Worm (Caenorhabditis elegans) whole organism, young adult: ENCODE results near the gene H43I07.4.
A peak's percentile ranks its signal among the peaks of the same experiment; 100 is the strongest.

Experiments
- C06A6.2 ChIP-seq: fragments of 200-800 bp; sonication (Bioruptor generic); conservative IDR thresholded peaks from 2 replicates; pipeline ENCODE4 v1.3.6; 2022; ENCODE audit warnings: missing genetic modification characterization, missing compliant biosample characterization
- F22D6.2 ChIP-seq: sonication (generic microtip); optimal IDR thresholded peaks from 2 replicates; lab custom pipeline; 2016; ENCODE audit warnings: mild to moderate bottlenecking, missing genetic modification characterization, missing compliant biosample characterization
- F33H1.4 ChIP-seq: fragments of 200-800 bp; sonication (Bioruptor generic); IDR thresholded peaks from 2 replicates; pipeline ENCODE4 v1.3.6; 2022; ENCODE audit warnings: missing genetic modification reagents, missing genetic modification characterization, missing compliant biosample characterization
- F37B4.10 ChIP-seq: fragments of 200-800 bp; sonication (Bioruptor generic); IDR thresholded peaks from 2 replicates; pipeline ENCODE4 v1.3.6; 2022; ENCODE audit warnings: missing genetic modification characterization, missing compliant biosample characterization
- F39B2.1 ChIP-seq: fragments of 200-800 bp; sonication (Bioruptor generic); IDR thresholded peaks from 2 replicates; pipeline ENCODE4 v1.3.6; 2022; ENCODE audit warnings: missing genetic modification reagents, missing genetic modification characterization, missing compliant biosample characterization
- F49E8.2 ChIP-seq: sonication (generic microtip); optimal IDR thresholded peaks from 3 replicates; lab custom pipeline; 2017; ENCODE audit warnings: missing genetic modification characterization, mild to moderate bottlenecking, missing compliant biosample characterization, antibody characterized with exemption, moderate library complexity; ENCODE audit not compliant: insufficient read depth
- F52B5.7 ChIP-seq: sonication (generic microtip); optimal IDR thresholded peaks from 2 replicates; lab custom pipeline; 2016; ENCODE audit warnings: mild to moderate bottlenecking, missing genetic modification characterization, missing compliant biosample characterization
- F57A8.1 ChIP-seq: fragments of 200-800 bp; sonication (Bioruptor generic); optimal IDR thresholded peaks from 2 replicates; lab custom pipeline; 2018; ENCODE audit warnings: mild to moderate bottlenecking, missing genetic modification characterization, moderate library complexity, missing compliant biosample characterization
- K12H6.12 ChIP-seq: fragments of 200-800 bp; sonication (Bioruptor generic); optimal IDR thresholded peaks from 2 replicates; lab custom pipeline; 2018; ENCODE audit warnings: mild to moderate bottlenecking, missing genetic modification characterization, missing compliant biosample characterization
- Y53G8AR.9 ChIP-seq: fragments of 200-800 bp; sonication (Bioruptor generic); conservative IDR thresholded peaks from 2 replicates; pipeline ENCODE4 v1.3.6; 2022; ENCODE audit warnings: missing genetic modification reagents, missing genetic modification characterization, missing compliant biosample characterization
- Y56A3A.18 ChIP-seq: fragments of 200-800 bp; sonication (Bioruptor generic); IDR thresholded peaks from 2 replicates; pipeline ENCODE4 v1.3.6; 2022; ENCODE audit warnings: missing genetic modification reagents, missing genetic modification characterization, missing compliant biosample characterization
- Y95B8A.8 ChIP-seq: fragments of 200-800 bp; sonication (Bioruptor generic); IDR thresholded peaks from 2 replicates; pipeline ENCODE4 v1.3.6; 2022; ENCODE audit warnings: missing genetic modification reagents, missing genetic modification characterization, missing compliant biosample characterization
- aptf-2 ChIP-seq: fragments of 200-800 bp; sonication (Bioruptor generic); conservative IDR thresholded peaks from 2 replicates; pipeline ENCODE4 v1.3.6; 2022; ENCODE audit warnings: missing genetic modification reagents, missing genetic modification characterization, missing compliant biosample characterization
- attf-6 ChIP-seq: fragments of 200-800 bp; sonication (Bioruptor generic); IDR thresholded peaks from 2 replicates; pipeline ENCODE4 v1.3.6; 2022; ENCODE audit warnings: missing genetic modification reagents, missing genetic modification characterization, missing compliant biosample characterization
- cebp-2 ChIP-seq: fragments of 200-800 bp; sonication (Bioruptor generic); IDR thresholded peaks from 2 replicates; pipeline ENCODE4 v1.3.6; 2022; ENCODE audit warnings: missing genetic modification characterization, missing compliant biosample characterization
- ceh-79 ChIP-seq: sonication (generic microtip); optimal IDR thresholded peaks from 2 replicates; lab custom pipeline; 2017; ENCODE audit warnings: mild to moderate bottlenecking, missing genetic modification characterization, missing compliant biosample characterization
- chd-7 ChIP-seq: sonication (generic microtip); optimal IDR thresholded peaks from 2 replicates; lab custom pipeline; 2016; ENCODE audit warnings: mild to moderate bottlenecking, missing genetic modification characterization, moderate library complexity, missing compliant biosample characterization
- dpff-1 ChIP-seq: sonication (generic microtip); optimal IDR thresholded peaks from 2 replicates; lab custom pipeline; 2017; ENCODE audit warnings: mild to moderate bottlenecking, missing genetic modification characterization, missing compliant biosample characterization
- egl-18 ChIP-seq: fragments of 200-800 bp; sonication (Bioruptor generic); IDR thresholded peaks from 2 replicates; pipeline ENCODE4 v1.3.6; 2022; ENCODE audit warnings: missing genetic modification reagents, missing genetic modification characterization, missing compliant biosample characterization
- egrh-3 ChIP-seq: fragments of 200-800 bp; sonication (Bioruptor generic); IDR thresholded peaks from 2 replicates; pipeline ENCODE4 v1.3.6; 2022; ENCODE audit warnings: missing genetic modification reagents, missing genetic modification characterization, missing compliant biosample characterization
- ekl-4 ChIP-seq: fragments of 200-800 bp; sonication (Bioruptor generic); IDR thresholded peaks from 2 replicates; pipeline ENCODE4 v1.3.6; 2022; ENCODE audit warnings: missing genetic modification reagents, missing genetic modification characterization, missing compliant biosample characterization
- him-1 ChIP-seq: sonication (generic microtip); optimal IDR thresholded peaks from 2 replicates; lab custom pipeline; 2016; ENCODE audit warnings: missing genotype, missing genetic modification reagents, missing genetic modification characterization, missing compliant biosample characterization
- hlh-12 ChIP-seq: sonication (generic microtip); optimal IDR thresholded peaks from 2 replicates; lab custom pipeline; 2016; ENCODE audit warnings: missing genetic modification characterization, missing compliant biosample characterization
- lin-26 ChIP-seq: fragments of 200-800 bp; sonication (Bioruptor generic); IDR thresholded peaks from 2 replicates; pipeline ENCODE4 v1.3.6; 2022; ENCODE audit warnings: missing genetic modification reagents, missing genetic modification characterization, missing compliant biosample characterization
- lin-54 ChIP-seq: fragments of 200-800 bp; sonication (Bioruptor generic); optimal IDR thresholded peaks from 2 replicates; lab custom pipeline; 2018; ENCODE audit warnings: mild to moderate bottlenecking, missing genetic modification characterization, missing compliant biosample characterization
- madf-10 ChIP-seq: sonication (generic microtip); optimal IDR thresholded peaks from 2 replicates; lab custom pipeline; 2016; ENCODE audit warnings: mild to moderate bottlenecking, missing genetic modification characterization, missing compliant biosample characterization
- mes-4 ChIP-seq: sonication (generic microtip); optimal IDR thresholded peaks from 2 replicates; lab custom pipeline; 2016; ENCODE audit warnings: missing genotype, missing genetic modification characterization, missing compliant biosample characterization
- nhr-120 ChIP-seq: fragments of 200-800 bp; sonication (Bioruptor generic); IDR thresholded peaks from 2 replicates; pipeline ENCODE4 v1.3.6; 2022; ENCODE audit warnings: missing genetic modification characterization, missing compliant biosample characterization
- nhr-179 ChIP-seq: sonication (generic microtip); optimal IDR thresholded peaks from 2 replicates; lab custom pipeline; 2016; ENCODE audit warnings: mild to moderate bottlenecking, missing genetic modification characterization, missing compliant biosample characterization
- nhr-27 ChIP-seq: fragments of 200-800 bp; sonication (Bioruptor generic); optimal IDR thresholded peaks from 2 replicates; lab custom pipeline; 2018; ENCODE audit warnings: mild to moderate bottlenecking, missing genetic modification characterization, moderate library complexity, missing compliant biosample characterization
- nhr-80 ChIP-seq: sonication (generic microtip); optimal IDR thresholded peaks from 2 replicates; lab custom pipeline; 2016; ENCODE audit warnings: missing genetic modification characterization, missing compliant biosample characterization
- rec-8 ChIP-seq, 2 experiments: sonication (generic microtip); optimal IDR thresholded peaks; 2 replicates each; lab custom pipeline; 2016; ENCODE audit warnings: mild to moderate bottlenecking in 2 of 2, missing genetic modification characterization in 2 of 2, missing genetic modification reagents in 2 of 2, missing genotype in 2 of 2, missing biosample characterization in 1 of 2, missing compliant biosample characterization in 1 of 2, moderate library complexity in 1 of 2
- repo-1 ChIP-seq: sonication (generic microtip); optimal IDR thresholded peaks from 2 replicates; lab custom pipeline; 2017; ENCODE audit warnings: mild to moderate bottlenecking, missing genetic modification characterization, missing compliant biosample characterization
- rpc-1 ChIP-seq, 2 experiments: fragments of 150-350 bp in 1 of 2; sonication (generic microtip) in 1 of 2; optimal IDR thresholded peaks; 2 replicates each; lab custom pipeline; 2014 to 2018; ENCODE audit warnings: missing biosample characterization in 1 of 2, missing genetic modification characterization in 1 of 2, missing genetic modification reagents in 1 of 2, missing genotype in 1 of 2
- sea-2 ChIP-seq: fragments of 200-800 bp; sonication (Bioruptor generic); IDR thresholded peaks from 2 replicates; pipeline ENCODE4 v1.3.6; 2022; ENCODE audit warnings: missing genetic modification characterization, missing compliant biosample characterization
- snpc-1.3 ChIP-seq: sonication (generic microtip); optimal IDR thresholded peaks from 2 replicates; lab custom pipeline; 2017; ENCODE audit warnings: missing genetic modification characterization, mild to moderate bottlenecking, missing compliant biosample characterization, antibody characterized with exemption, moderate library complexity, missing genotype, missing genetic modification reagents; ENCODE audit not compliant: insufficient read depth
- snpc-4 ChIP-seq, 5 experiments: fragments of 150-350 bp in 1 of 5; sonication (generic microtip) in 4 of 5; optimal IDR thresholded peaks; 2 replicates each; lab custom pipeline; 2014 to 2018; ENCODE audit warnings: missing genetic modification characterization in 5 of 5, missing biosample characterization in 3 of 5, antibody characterized with exemption in 2 of 5, mild to moderate bottlenecking in 2 of 5, missing compliant biosample characterization in 2 of 5, missing genotype in 2 of 5, moderate library complexity in 2 of 5, missing genetic modification reagents in 1 of 5
- tbp1 ChIP-seq: fragments of 200-800 bp; sonication (Bioruptor generic); optimal IDR thresholded peaks from 2 replicates; lab custom pipeline; 2018; ENCODE audit warnings: mild to moderate bottlenecking, missing genetic modification characterization, missing compliant biosample characterization
- xnd-1 ChIP-seq: sonication (generic microtip); optimal IDR thresholded peaks from 2 replicates; lab custom pipeline; 2016; ENCODE audit warnings: missing genotype, missing genetic modification reagents, missing genetic modification characterization, missing compliant biosample characterization
- ztf-26 ChIP-seq: sonication (generic microtip); optimal IDR thresholded peaks from 2 replicates; lab custom pipeline; 2017; ENCODE audit warnings: missing genetic modification characterization, missing compliant biosample characterization
- ztf-28 ChIP-seq: fragments of 200-800 bp; sonication (Bioruptor generic); IDR thresholded peaks from 2 replicates; pipeline ENCODE4 v1.3.6; 2022; ENCODE audit warnings: missing genetic modification reagents, missing genetic modification characterization, missing compliant biosample characterization
- ztf-3 ChIP-seq: fragments of 200-800 bp; sonication (Bioruptor generic); optimal IDR thresholded peaks from 2 replicates; lab custom pipeline; 2018; ENCODE audit warnings: mild to moderate bottlenecking, missing genetic modification characterization, missing compliant biosample characterization
- ztf-6 ChIP-seq: fragments of 200-800 bp; sonication (Bioruptor generic); IDR thresholded peaks from 2 replicates; pipeline ENCODE4 v1.3.6; 2022; ENCODE audit warnings: missing genetic modification reagents, missing genetic modification characterization, missing compliant biosample characterization

H43I07.4 gene

DNA sequence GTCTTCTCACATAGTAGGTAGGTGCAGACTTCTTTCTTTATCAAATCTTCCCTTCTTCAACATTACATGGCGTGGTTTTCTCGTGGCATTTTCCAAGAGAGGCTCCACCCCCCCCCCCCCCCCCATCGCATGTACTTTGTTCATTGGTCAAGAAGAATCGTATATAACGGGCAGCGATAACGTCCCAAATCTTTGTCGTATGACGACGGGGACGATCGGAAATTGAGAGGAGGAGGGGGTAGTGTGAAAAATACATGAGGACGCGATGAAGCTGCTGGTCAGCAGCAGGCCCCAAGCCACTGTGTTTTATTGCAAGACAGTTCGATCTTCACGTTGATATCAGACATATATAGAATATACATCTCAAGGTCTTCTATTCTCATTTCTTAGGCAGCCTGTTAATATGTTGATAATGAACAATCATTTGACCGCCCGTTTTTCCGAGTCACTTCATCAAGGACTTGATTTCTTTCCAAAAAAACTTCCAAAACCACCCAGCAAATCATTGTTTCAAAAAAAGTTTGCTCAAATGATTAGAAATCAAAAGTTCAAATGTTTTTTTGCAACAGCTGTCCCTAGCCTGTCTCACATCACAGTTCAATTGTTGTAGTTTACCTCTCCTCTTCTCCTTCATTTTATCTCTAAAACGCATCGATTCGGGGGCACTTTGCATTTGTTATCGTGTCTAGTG, 29.4 kb upstream of the H43I07.4 start (continued):
- peak; percentile 7 for TF ChIP-seq chd-7 (tag; lab: Kevin White, UChicago)
- peak; percentile 31; the same call in 1 of the 2 replicates for TF ChIP-seq ekl-4 (GFP tag; lab: Robert Waterston, UW)
- no peak for TF ChIP-seq ztf-6 (GFP tag; lab: Robert Waterston, UW)
- TF ChIP-seq rec-8 (tag; optimal IDR thresholded peaks at IDR 0.05; lab: Kevin White, UChicago), result no peak
- peak; percentile 36 for TF ChIP-seq tbp1
- peak; percentile 50; the same call in 1 of the 2 replicates for TF ChIP-seq lin-26 (GFP tag; lab: Robert Waterston, UW)

DNA sequence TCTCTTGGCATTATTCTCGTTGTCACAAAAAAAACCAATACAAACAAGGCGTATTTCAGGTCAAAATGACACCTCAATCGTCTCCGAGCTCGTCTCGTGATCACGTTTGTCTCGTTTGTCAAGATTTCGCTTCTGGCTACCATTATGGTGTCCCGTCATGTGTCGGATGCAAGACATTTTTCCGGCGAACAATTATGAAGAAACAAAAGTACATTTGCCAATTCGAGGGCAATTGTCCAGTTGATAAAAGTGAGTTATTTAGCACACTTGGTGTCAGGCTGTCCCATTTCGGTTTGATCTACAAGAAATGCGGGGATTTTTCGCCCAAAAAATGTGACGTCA, 28.8 kb upstream of the H43I07.4 start, which contains the start of gene nhr-114:
Gene nhr-114 (plus strand): TSS at position 59 of the 342 bp plus-strand sequence.
- TF ChIP-seq aptf-2 (GFP tag; lab: Robert Waterston, UW) (no peak), K12H6.12 (tag; lab: Kevin White, UChicago) (no peak), rpc-1 (optimal IDR thresholded peaks at IDR 0.05; lab: Kevin White, UChicago) (no peak), rpc-1 (tag; optimal IDR thresholded peaks at IDR 0.05; lab: Kevin White, UChicago) (no peak), Y53G8AR.9 (GFP tag; lab: Robert Waterston, UW) (0 out of 2 replicates have a peak, but pooled peaks have one; percentile 27), snpc-4 (GFP tag; optimal IDR thresholded peaks at IDR 0.05; lab: Kevin White, UChicago) (no peak), snpc-4 (tag; optimal IDR thresholded peaks at IDR 0.05; lab: Kevin White, UChicago) (peak in 2 of 4 experiments; percentile 16 to 78), xnd-1 (tag; lab: Kevin White, UChicago) (no peak), attf-6 (GFP tag; lab: Robert Waterston, UW) (no peak), lin-54 (GFP tag; lab: Kevin White, UChicago) (no peak), egrh-3 (GFP tag; lab: Robert Waterston, UW) (no peak), nhr-80 (tag; lab: Kevin White, UChicago) (peak; percentile 26)

DNA sequence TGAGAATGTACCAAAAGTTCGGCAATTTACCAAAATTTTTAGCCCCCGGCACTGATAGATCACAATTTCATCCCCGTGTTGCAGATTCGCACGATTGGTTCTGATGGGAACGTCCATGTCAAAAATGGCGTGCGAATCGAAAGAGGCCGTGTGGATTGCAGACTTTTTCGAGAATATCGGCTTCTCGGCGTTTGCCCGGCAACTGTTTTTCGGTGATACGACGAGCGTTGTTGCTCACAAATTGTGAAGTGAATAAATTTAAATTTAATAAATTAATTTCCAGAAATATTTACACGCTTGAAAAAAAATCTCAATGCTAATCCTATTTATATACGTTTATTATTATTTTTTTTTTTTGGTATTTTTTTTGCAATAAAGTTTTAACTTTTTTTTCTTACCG, 26.3 kb upstream of the H43I07.4 start:
- peak; percentile 66 for TF ChIP-seq repo-1 (tag; lab: Kevin White, UChicago)
- TF ChIP-seq cebp-2, result no peak
- TF ChIP-seq nhr-120, result no peak
- peak; percentile 52 for TF ChIP-seq ztf-26 (tag; lab: Kevin White, UChicago)
- no peak for TF ChIP-seq egrh-3 (GFP tag; lab: Robert Waterston, UW)
- TF ChIP-seq F33H1.4 (GFP tag; lab: Robert Waterston, UW), result no peak
- TF ChIP-seq madf-10 (tag; lab: Kevin White, UChicago), result no peak
- TF ChIP-seq F37B4.10, result no peak
- TF ChIP-seq Y95B8A.8 (GFP tag; lab: Robert Waterston, UW), result no peak
- no peak for TF ChIP-seq C06A6.2
- TF ChIP-seq chd-7 (tag; lab: Kevin White, UChicago), result no peak
- TF ChIP-seq dpff-1 (tag; lab: Kevin White, UChicago), result no peak

DNA sequence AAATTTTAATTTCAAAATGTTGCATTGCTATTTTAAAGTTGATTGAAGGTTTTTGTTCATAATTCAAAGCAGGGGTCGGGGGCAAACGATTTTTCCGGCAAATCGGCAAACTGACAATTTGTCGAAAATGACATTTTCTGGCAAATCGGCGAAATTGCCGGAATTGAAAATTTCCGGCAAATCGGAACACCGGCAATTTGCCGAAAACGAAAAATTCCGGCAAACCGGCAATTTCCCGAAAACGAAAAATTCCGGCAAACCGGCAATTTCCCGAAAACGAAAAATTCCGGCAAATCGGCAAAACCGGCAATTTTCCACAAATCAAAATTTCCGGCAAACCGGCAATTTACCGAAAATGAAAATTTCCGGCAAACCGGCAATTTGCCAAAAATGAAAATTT, 25.7 kb upstream of the H43I07.4 start:
- TF ChIP-seq sea-2 (no peak), F49E8.2 (tag; lab: Kevin White, UChicago) (no peak), Y56A3A.18 (GFP tag; lab: Robert Waterston, UW) (peak; percentile 81; the same call in 1 of the 2 replicates), dpff-1 (tag; lab: Kevin White, UChicago) (no peak), egl-18 (no peak), snpc-1.3 (tag; lab: Kevin White, UChicago) (no peak), nhr-179 (tag; lab: Kevin White, UChicago) (no peak), F22D6.2 (tag; lab: Kevin White, UChicago) (no peak), F52B5.7 (tag; lab: Kevin White, UChicago) (no peak), F39B2.1 (0 out of 2 replicates have a peak, but pooled peaks have one; percentile 24), ceh-79 (tag; lab: Kevin White, UChicago) (no peak), nhr-27 (tag; lab: Kevin White, UChicago) (no peak), F57A8.1 (GFP tag; lab: Kevin White, UChicago) (no peak), ztf-3 (GFP tag; lab: Kevin White, UChicago) (peak; percentile 1), ztf-28 (GFP tag; lab: Robert Waterston, UW) (no peak), him-1 (tag; lab: Kevin White, UChicago) (no peak), hlh-12 (no peak), mes-4 (tag; lab: Kevin White, UChicago) (no peak), F37B4.10 (no peak)
